Comparison of ENCODE assay signal across 8 worm cellular contexts in the genomic region with DNA sequence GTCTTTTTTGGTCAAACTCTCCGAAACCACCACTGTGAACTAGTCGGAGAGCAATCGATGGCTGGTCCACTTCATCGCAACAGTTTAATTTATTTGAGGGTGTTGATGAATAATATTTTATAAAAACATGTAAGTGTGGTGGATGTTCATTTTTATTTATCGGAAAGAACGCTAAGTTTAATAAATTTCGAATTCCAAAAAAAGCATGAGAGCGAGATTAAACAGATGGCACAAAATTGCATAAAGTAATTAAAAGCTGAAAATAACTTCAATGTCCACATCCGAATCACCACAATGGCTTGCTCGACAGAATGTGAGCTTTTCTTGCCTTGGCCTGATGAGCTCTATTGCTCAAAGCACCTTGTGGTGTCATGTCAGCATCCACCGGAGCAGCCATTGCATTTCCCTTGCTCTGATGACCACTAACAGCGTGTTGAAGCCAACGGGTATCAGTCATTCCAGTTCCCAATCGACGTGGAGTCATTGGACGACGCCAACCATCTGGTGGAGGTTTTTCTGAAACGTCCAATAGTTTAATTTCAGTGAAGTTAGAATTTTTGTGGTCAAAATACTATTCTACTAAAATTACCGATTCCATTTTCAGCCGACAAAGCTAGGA.
A peak's percentile ranks its signal among the peaks of the same experiment; 100 is the strongest.
TF ChIP-seq lines count a peak whose summit lies in the region.

No protein-coding gene starts in this region.

TF ChIP-seq in whole organism, L1 larva, 84 proteins besides CTCF, POLR2A, EP300 and RAD21 (continues in another document):
- TF ChIP-seq lin-15B (tag; optimal IDR thresholded peaks at IDR 0.05; lab: Kevin White, UChicago) = no peak
- no peak for TF ChIP-seq Y116A8C.19 (tag; optimal IDR thresholded peaks at IDR 0.05; lab: Kevin White, UChicago; ENCODE audit: borderline replicate concordance)
- peak; percentile 26 for TF ChIP-seq nhr-85 (tag; lab: Kevin White, UChicago)
- peak; percentile 26 for TF ChIP-seq nhr-90 (tag; optimal IDR thresholded peaks at IDR 0.05; lab: Kevin White, UChicago; ENCODE audit: poor library complexity)
- TF ChIP-seq mab-9 (GFP tag; IDR thresholded peaks at IDR 0.05; lab: Robert Waterston, UW) = no peak
- peak; percentile 4 for TF ChIP-seq snu-23 (GFP tag; optimal IDR thresholded peaks at IDR 0.05; lab: Kevin White, UChicago)
- no peak for TF ChIP-seq jun-1 (tag; optimal IDR thresholded peaks at IDR 0.05; lab: Kevin White, UChicago)
- TF ChIP-seq rnt-1 (tag; optimal IDR thresholded peaks at IDR 0.05; lab: Kevin White, UChicago) = peak; percentile 20
- no peak for TF ChIP-seq lin-35 (GFP tag; optimal IDR thresholded peaks at IDR 0.05; lab: Kevin White, UChicago)
- peak; percentile 50 for TF ChIP-seq aly-2 (tag; optimal IDR thresholded peaks at IDR 0.05; lab: Kevin White, UChicago)

TF ChIP-seq in whole organism, L2 larva, 48 proteins besides CTCF, POLR2A, EP300 and RAD21:
- TF ChIP-seq nhr-129 (tag; optimal IDR thresholded peaks at IDR 0.05; lab: Kevin White, UChicago) = peak; percentile 19
- TF ChIP-seq Y55F3AM.14 (GFP tag; optimal IDR thresholded peaks at IDR 0.05; lab: Kevin White, UChicago) = no peak
- TF ChIP-seq nhr-25 (tag; optimal IDR thresholded peaks at IDR 0.05; lab: Kevin White, UChicago) = peak; percentile 8
- no peak for TF ChIP-seq unc-62 (GFP tag; optimal IDR thresholded peaks at IDR 0.05; lab: Kevin White, UChicago)
- TF ChIP-seq fos-1 (tag; optimal IDR thresholded peaks at IDR 0.05; lab: Kevin White, UChicago) = no peak
- TF ChIP-seq zag-1 (tag; optimal IDR thresholded peaks at IDR 0.05; lab: Kevin White, UChicago) = no peak
- no peak for TF ChIP-seq alr-1 (tag; optimal IDR thresholded peaks at IDR 0.05; lab: Kevin White, UChicago)
- TF ChIP-seq blmp-1 (tag; optimal IDR thresholded peaks at IDR 0.05; lab: Kevin White, UChicago; ENCODE audit: insufficient read depth) = no peak
- no peak for TF ChIP-seq nhr-21 (tag; optimal IDR thresholded peaks at IDR 0.05; lab: Kevin White, UChicago)
- no peak for TF ChIP-seq nhr-10 (tag; optimal IDR thresholded peaks at IDR 0.05; lab: Kevin White, UChicago)

TF ChIP-seq in whole organism, L3 larva, 47 proteins besides CTCF, POLR2A, EP300 and RAD21:
- peak; percentile 22 for TF ChIP-seq hmg-11 (tag; optimal IDR thresholded peaks at IDR 0.05; lab: Kevin White, UChicago)
- TF ChIP-seq nhr-43 (tag; optimal IDR thresholded peaks at IDR 0.05; lab: Kevin White, UChicago; ENCODE audit: poor library complexity, severe bottlenecking) = peak; percentile 58
- TF ChIP-seq tbx-2 (tag; optimal IDR thresholded peaks at IDR 0.05; lab: Kevin White, UChicago) = peak; percentile 19
- TF ChIP-seq lsy-12 (tag; optimal IDR thresholded peaks at IDR 0.05; lab: Kevin White, UChicago) = peak; percentile 68
- TF ChIP-seq elt-2 (tag; optimal IDR thresholded peaks at IDR 0.05; lab: Kevin White, UChicago) = peak; percentile 3
- TF ChIP-seq ama-1 (optimal IDR thresholded peaks at IDR 0.05; lab: Kevin White, UChicago) = peak; percentile 41
- no peak for TF ChIP-seq ceh-9 (tag; optimal IDR thresholded peaks at IDR 0.05; lab: Kevin White, UChicago)
- no peak for TF ChIP-seq nfya-1 (tag; optimal IDR thresholded peaks at IDR 0.05; lab: Kevin White, UChicago; ENCODE audit: insufficient read depth)

TF ChIP-seq in whole organism, L4 larva, 104 proteins besides CTCF, POLR2A, EP300 and RAD21 (continues in another document):
- TF ChIP-seq lin-1 (GFP tag; IDR thresholded peaks at IDR 0.05; lab: Robert Waterston, UW) (no peak), zip-2 (tag; optimal IDR thresholded peaks at IDR 0.05; lab: Kevin White, UChicago) (no peak), nhr-48 (tag; optimal IDR thresholded peaks at IDR 0.05; lab: Kevin White, UChicago) (peak; percentile 29), T26A8.4 (GFP tag; IDR thresholded peaks at IDR 0.05; lab: Robert Waterston, UW) (peak; percentile 75; the same call in 1 of the 2 replicates), hmg-1.1 (GFP tag; IDR thresholded peaks at IDR 0.05; lab: Robert Waterston, UW) (0 out of 2 replicates have a peak, but pooled peaks have one; percentile 32), nhr-111 (GFP tag; optimal IDR thresholded peaks at IDR 0.05; lab: Kevin White, UChicago) (peak; percentile 21), unc-62 (GFP tag; optimal IDR thresholded peaks at IDR 0.05 in 1 of 2; lab: Kevin White, UChicago) (peak in 1 of 2 experiments; percentile 76), unc-62 (tag; optimal IDR thresholded peaks at IDR 0.05; lab: Kevin White, UChicago) (no peak), mdl-1 (tag; optimal IDR thresholded peaks at IDR 0.05; lab: Kevin White, UChicago) (no peak), zfp-2 (tag; optimal IDR thresholded peaks at IDR 0.05; lab: Kevin White, UChicago) (no peak)

TF ChIP-seq in whole organism, early embryonic, 17 proteins besides CTCF, POLR2A, EP300 and RAD21:
- TF ChIP-seq ama-1 (optimal IDR thresholded peaks at IDR 0.05; lab: Kevin White, UChicago) (peak; percentile 55), B0310.2 (tag; optimal IDR thresholded peaks at IDR 0.05; lab: Kevin White, UChicago) (no peak)

TF ChIP-seq in whole organism, late embryonic, 69 proteins besides CTCF, POLR2A, EP300 and RAD21:
- no peak for TF ChIP-seq ztf-16 (tag; optimal IDR thresholded peaks at IDR 0.05; lab: Kevin White, UChicago)
- peak; percentile 13 for TF ChIP-seq ama-1 (optimal IDR thresholded peaks at IDR 0.05; lab: Kevin White, UChicago)

TF ChIP-seq in whole organism, midembryonic, 9 proteins besides CTCF, POLR2A, EP300 and RAD21:
- no peak for TF ChIP-seq klf-2 (GFP tag; conservative IDR thresholded peaks at IDR 0.05; lab: Robert Waterston, UW)
- TF ChIP-seq flt-1 (GFP tag; IDR thresholded peaks at IDR 0.05; lab: Robert Waterston, UW) = 0 out of 2 replicates have a peak, but pooled peaks have one; percentile 11
- no peak for TF ChIP-seq ref-1 (GFP tag; conservative IDR thresholded peaks at IDR 0.05; lab: Robert Waterston, UW)
- no peak for TF ChIP-seq cog-1 (tag; optimal IDR thresholded peaks at IDR 0.05; lab: Kevin White, UChicago)
- TF ChIP-seq ztf-23 (GFP tag; IDR thresholded peaks at IDR 0.05; lab: Robert Waterston, UW) = no peak
- no peak for TF ChIP-seq ztf-29 (GFP tag; IDR thresholded peaks at IDR 0.05; lab: Robert Waterston, UW)

TF ChIP-seq in whole organism, young adult, 124 proteins besides CTCF, POLR2A, EP300 and RAD21 (continues in another document):
- TF ChIP-seq madf-8 (GFP tag; conservative IDR thresholded peaks at IDR 0.05; lab: Robert Waterston, UW) (no peak), B0261.1 (tag; optimal IDR thresholded peaks at IDR 0.05; lab: Kevin White, UChicago) (no peak), athp-1 (tag; optimal IDR thresholded peaks at IDR 0.05; lab: Kevin White, UChicago) (peak; percentile 16), F52B5.7 (tag; optimal IDR thresholded peaks at IDR 0.05; lab: Kevin White, UChicago) (peak; percentile 89), F39B2.1 (GFP tag; IDR thresholded peaks at IDR 0.05; lab: Robert Waterston, UW) (peak; percentile 29; the same call in 1 of the 2 replicates), lin-35 (GFP tag; optimal IDR thresholded peaks at IDR 0.05; lab: Kevin White, UChicago) (peak in 1 of 3 experiments; percentile 9), repo-1 (tag; optimal IDR thresholded peaks at IDR 0.05; lab: Kevin White, UChicago) (peak; percentile 73), Y53G8AR.9 (GFP tag; conservative IDR thresholded peaks at IDR 0.05; lab: Robert Waterston, UW) (peak; percentile 52; the same call in 1 of the 2 replicates), B0336.3 (GFP tag; IDR thresholded peaks at IDR 0.05; lab: Robert Waterston, UW) (peak; percentile 91), attf-3 (GFP tag; conservative IDR thresholded peaks at IDR 0.05; lab: Robert Waterston, UW) (no peak), lag-1 (GFP tag; IDR thresholded peaks at IDR 0.05; lab: Robert Waterston, UW) (no peak), Y79H2A.3 (GFP tag; conservative IDR thresholded peaks at IDR 0.05; lab: Robert Waterston, UW) (no peak), snpc-1.1 (tag; optimal IDR thresholded peaks at IDR 0.05; lab: Kevin White, UChicago; ENCODE audit: insufficient read depth) (no peak), die-1 (tag; optimal IDR thresholded peaks at IDR 0.05; lab: Kevin White, UChicago) (peak; percentile 17), nhr-90 (tag; optimal IDR thresholded peaks at IDR 0.05; lab: Kevin White, UChicago) (no peak), sea-2 (GFP tag; IDR thresholded peaks at IDR 0.05; lab: Robert Waterston, UW) (no peak), attf-6 (GFP tag; IDR thresholded peaks at IDR 0.05; lab: Robert Waterston, UW) (peak; percentile 60; the same call in 1 of the 2 replicates), pbrm-1 (GFP tag; IDR thresholded peaks at IDR 0.05; lab: Robert Waterston, UW) (peak; percentile 16; the same call in 1 of the 2 replicates), dpff-1 (tag; optimal IDR thresholded peaks at IDR 0.05; lab: Kevin White, UChicago) (peak; percentile 7), ceh-27 (GFP tag; optimal IDR thresholded peaks at IDR 0.05; lab: Kevin White, UChicago) (peak; percentile 3), nfyb-1 (GFP tag; IDR thresholded peaks at IDR 0.05; lab: Robert Waterston, UW) (no peak), ztf-3 (GFP tag; optimal IDR thresholded peaks at IDR 0.05; lab: Kevin White, UChicago) (peak; percentile 3), F33H1.4 (GFP tag; IDR thresholded peaks at IDR 0.05; lab: Robert Waterston, UW) (0 out of 2 replicates have a peak, but pooled peaks have one; percentile 7), attf-5 (GFP tag; optimal IDR thresholded peaks at IDR 0.05; lab: Kevin White, UChicago) (peak; percentile 5), ekl-4 (GFP tag; IDR thresholded peaks at IDR 0.05; lab: Robert Waterston, UW) (0 out of 2 replicates have a peak, but pooled peaks have one; percentile 30), nhr-179 (tag; optimal IDR thresholded peaks at IDR 0.05; lab: Kevin White, UChicago) (no peak), cebp-1 (GFP tag; IDR thresholded peaks at IDR 0.05; lab: Robert Waterston, UW) (no peak), cebp-1 (tag; optimal IDR thresholded peaks at IDR 0.05; lab: Kevin White, UChicago) (peak; percentile 50), madf-6 (GFP tag; IDR thresholded peaks at IDR 0.05; lab: Robert Waterston, UW) (peak; percentile 55), D2030.7 (GFP tag; IDR thresholded peaks at IDR 0.05; lab: Robert Waterston, UW) (0 out of 2 replicates have a peak, but pooled peaks have one; percentile 28), madf-3 (GFP tag; IDR thresholded peaks at IDR 0.05; lab: Robert Waterston, UW) (peak; percentile 78; the same call in 1 of the 2 replicates), snpc-4 (GFP tag; optimal IDR thresholded peaks at IDR 0.05; lab: Kevin White, UChicago) (no peak), snpc-4 (tag; optimal IDR thresholded peaks at IDR 0.05; lab: Kevin White, UChicago) (peak in 1 of 4 experiments; percentile 35), F55B11.4 (tag; optimal IDR thresholded peaks at IDR 0.05; lab: Kevin White, UChicago; ENCODE audit: borderline replicate concordance, insufficient read depth) (no peak), hrde-1 (tag; optimal IDR thresholded peaks at IDR 0.05; lab: Kevin White, UChicago; ENCODE audit: borderline replicate concordance) (no peak), B0035.1 (tag; optimal IDR thresholded peaks at IDR 0.05; lab: Kevin White, UChicago) (peak; percentile 28)
